Fruit fly (Drosophila melanogaster) whole organism, embryonic: ENCODE results near the gene polo.
A peak's percentile ranks its signal among the peaks of the same experiment; 100 is the strongest.

Source experiments
- Bteb2 ChIP-seq: fragments of 200-800 bp; sonication (Bioruptor generic); optimal IDR thresholded peaks from 2 replicates; lab custom pipeline; 2016; ENCODE audit warnings: missing biosample characterization, missing genetic modification characterization
- CG10274 ChIP-seq: fragments of 200-800 bp; sonication (Bioruptor generic); optimal IDR thresholded peaks from 3 replicates; lab custom pipeline; 2017; ENCODE audit warnings: missing biosample characterization, mild to moderate bottlenecking, missing genetic modification characterization
- CG12744 ChIP-seq: fragments of 200-800 bp; sonication (Bioruptor generic); optimal IDR thresholded peaks from 2 replicates; lab custom pipeline; 2016; ENCODE audit warnings: missing biosample characterization, missing genetic modification characterization
- CG16779 ChIP-seq: fragments of 200-800 bp; sonication (Bioruptor generic); IDR thresholded peaks from 2 replicates; pipeline ENCODE4 v1.3.6; 2022; ENCODE audit warnings: missing biosample characterization, missing genetic modification characterization
- Chrac-16 ChIP-seq: fragments of 200-800 bp; sonication (Bioruptor generic); optimal IDR thresholded peaks from 3 replicates; lab custom pipeline; 2016; ENCODE audit warnings: missing biosample characterization, missing genetic modification characterization
- HmgD ChIP-seq: fragments of 200-800 bp; sonication (Bioruptor generic); optimal IDR thresholded peaks from 3 replicates; lab custom pipeline; 2016; ENCODE audit warnings: missing biosample characterization, missing genetic modification characterization
- Hr39 ChIP-seq: fragments of >200 bp; optimal IDR thresholded peaks from 2 replicates; lab custom pipeline; 2017
- Usf ChIP-seq: fragments of 200-800 bp; sonication (Bioruptor generic); optimal IDR thresholded peaks from 2 replicates; lab custom pipeline; 2017; ENCODE audit warnings: missing genotype, missing biosample characterization, missing genetic modification characterization
- cwo ChIP-seq: fragments of 200-800 bp; sonication (Bioruptor generic); optimal IDR thresholded peaks from 3 replicates; lab custom pipeline; 2017; ENCODE audit warnings: missing biosample characterization, missing genetic modification characterization, mild to moderate bottlenecking, moderate library complexity, missing genetic modification reagents
- dmrt99B ChIP-seq: fragments of 200-800 bp; sonication (Bioruptor generic); optimal IDR thresholded peaks from 2 replicates; lab custom pipeline; 2018; ENCODE audit warnings: missing biosample characterization, mild to moderate bottlenecking, missing genetic modification characterization, moderate library complexity
- gce ChIP-seq: fragments of 200-800 bp; sonication (Bioruptor generic); IDR thresholded peaks from 3 replicates; pipeline ENCODE4 v1.3.6; 2022; ENCODE audit warnings: missing biosample characterization, missing genetic modification characterization

DNA sequence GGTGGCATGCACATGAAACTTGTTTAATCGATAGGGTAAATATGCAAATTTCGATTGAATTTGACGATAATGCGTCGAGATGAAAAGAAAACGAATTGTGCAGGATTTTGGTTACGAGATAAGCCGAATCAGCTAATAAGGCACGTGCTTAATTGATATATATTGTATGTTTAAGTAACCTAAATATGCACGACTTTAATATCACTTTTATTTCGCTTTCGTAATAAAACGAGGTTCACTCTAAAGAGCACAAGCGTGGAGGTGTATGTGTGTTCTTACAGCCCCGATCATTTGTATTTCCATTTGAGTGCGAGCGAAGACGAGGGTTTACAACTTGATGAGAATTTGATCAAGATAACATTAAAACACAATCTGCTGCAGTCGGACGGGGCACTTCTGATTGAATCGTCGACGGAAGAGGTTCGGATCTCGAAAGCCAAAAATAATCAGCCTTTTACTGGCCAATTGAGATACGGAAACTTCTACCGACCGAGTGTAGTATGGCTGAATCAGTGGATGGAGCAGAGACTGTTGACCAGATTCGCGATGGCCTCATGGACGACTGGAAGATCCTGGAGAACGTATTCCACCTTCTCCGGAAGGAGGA is 44.4 kb downstream of the polo start:
- peak; percentile 3 for TF ChIP-seq cwo (GFP tag; lab: Kevin White, UChicago)
- no peak for TF ChIP-seq Usf (GFP tag; lab: Kevin White, UChicago)
- no peak for TF ChIP-seq Hr39 (lab: Kevin White, UChicago)
- TF ChIP-seq dmrt99B (tag; lab: Kevin White, UChicago): no peak
- no peak for TF ChIP-seq gce
- no peak for TF ChIP-seq CG12744 (GFP tag; lab: Kevin White, UChicago)
- no peak for TF ChIP-seq CG16779
- TF ChIP-seq Chrac-16 (GFP tag; lab: Kevin White, UChicago): no peak
- no peak for TF ChIP-seq CG10274 (GFP tag; lab: Kevin White, UChicago)
- no peak for TF ChIP-seq HmgD (GFP tag; lab: Kevin White, UChicago)
- TF ChIP-seq Bteb2 (GFP tag; lab: Kevin White, UChicago): no peak
